Fruit fly (Drosophila melanogaster): ENCODE data around the gene Cox17.

Cox17 gene

dm6 chrX:15084580-15085138 lies at the start of gene Cox17:
Gene Cox17 (minus strand): TSS chrX:15084699.
- TF ChIP-seq Myc (optimal IDR thresholded peaks at IDR 0.05) (no peak), Sin3A (optimal IDR thresholded peaks at IDR 0.05) (no peak), insv (optimal IDR thresholded peaks at IDR 0.05) (no peak), psq (optimal IDR thresholded peaks at IDR 0.05) (no peak), h (optimal IDR thresholded peaks at IDR 0.05) (no peak), ttk (optimal IDR thresholded peaks at IDR 0.05) (no peak)

DNA sequence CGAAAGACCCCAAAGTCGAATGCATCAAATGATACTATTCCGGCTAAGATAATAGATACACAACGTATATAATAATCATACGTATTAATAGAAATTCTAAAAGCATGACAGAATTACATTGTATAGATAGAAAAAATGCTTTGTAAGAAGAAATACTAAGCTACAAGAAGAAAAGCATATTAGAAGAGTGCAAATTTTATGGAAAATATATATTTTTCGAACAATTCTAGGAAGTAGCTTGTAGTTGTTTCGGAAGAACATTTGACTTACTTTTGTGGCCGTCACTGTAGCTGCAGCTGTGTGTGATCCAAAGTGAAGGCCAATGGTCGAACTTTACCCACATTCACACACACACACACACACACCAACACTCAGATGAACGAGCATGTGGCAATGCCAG lies 47.6 kb upstream of the Cox17 start:
- TF ChIP-seq h (optimal IDR thresholded peaks at IDR 0.05) (no peak), insv (optimal IDR thresholded peaks at IDR 0.05) (no peak), Myc (optimal IDR thresholded peaks at IDR 0.05) (no peak), ttk (optimal IDR thresholded peaks at IDR 0.05) (no peak), Sin3A (optimal IDR thresholded peaks at IDR 0.05) (no peak), psq (optimal IDR thresholded peaks at IDR 0.05) (no peak)

dm6 chrX:15127880-15128644 lies 43.6 kb upstream of the Cox17 start:
- TF ChIP-seq Myc (optimal IDR thresholded peaks at IDR 0.05) = no peak
- no peak for TF ChIP-seq psq (optimal IDR thresholded peaks at IDR 0.05)
- TF ChIP-seq Sin3A (optimal IDR thresholded peaks at IDR 0.05) = no peak
- TF ChIP-seq h (optimal IDR thresholded peaks at IDR 0.05) = no peak
- TF ChIP-seq insv (optimal IDR thresholded peaks at IDR 0.05) = no peak
- no peak for TF ChIP-seq ttk (optimal IDR thresholded peaks at IDR 0.05)

DNA sequence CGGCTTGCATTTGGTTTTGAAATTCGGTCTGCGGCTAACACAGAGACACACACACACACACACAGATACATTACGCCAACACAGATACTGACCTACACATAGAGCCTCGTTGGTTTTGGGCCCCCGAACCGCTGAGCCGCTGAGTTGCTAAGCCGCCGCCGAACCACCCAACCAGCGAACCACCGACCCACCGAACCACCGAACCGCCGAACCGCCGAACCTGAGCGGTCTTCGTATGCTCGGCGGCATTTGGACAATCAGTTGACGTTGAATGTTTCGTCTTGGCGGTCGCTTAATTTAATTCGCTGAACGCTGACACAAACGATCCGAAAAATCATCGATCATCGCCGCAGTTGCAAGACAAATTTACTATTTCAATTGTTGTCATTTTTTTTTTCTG lies 41.0 kb upstream of the Cox17 start, which contains the start of gene drd:
drd (plus strand) TSS at position 258 of the 400 bp plus-strand sequence.
- TF ChIP-seq psq (optimal IDR thresholded peaks at IDR 0.05) (no peak), Sin3A (optimal IDR thresholded peaks at IDR 0.05) (no peak), h (optimal IDR thresholded peaks at IDR 0.05) (no peak), Myc (optimal IDR thresholded peaks at IDR 0.05) (no peak), ttk (optimal IDR thresholded peaks at IDR 0.05) (no peak), insv (optimal IDR thresholded peaks at IDR 0.05) (no peak)

DNA sequence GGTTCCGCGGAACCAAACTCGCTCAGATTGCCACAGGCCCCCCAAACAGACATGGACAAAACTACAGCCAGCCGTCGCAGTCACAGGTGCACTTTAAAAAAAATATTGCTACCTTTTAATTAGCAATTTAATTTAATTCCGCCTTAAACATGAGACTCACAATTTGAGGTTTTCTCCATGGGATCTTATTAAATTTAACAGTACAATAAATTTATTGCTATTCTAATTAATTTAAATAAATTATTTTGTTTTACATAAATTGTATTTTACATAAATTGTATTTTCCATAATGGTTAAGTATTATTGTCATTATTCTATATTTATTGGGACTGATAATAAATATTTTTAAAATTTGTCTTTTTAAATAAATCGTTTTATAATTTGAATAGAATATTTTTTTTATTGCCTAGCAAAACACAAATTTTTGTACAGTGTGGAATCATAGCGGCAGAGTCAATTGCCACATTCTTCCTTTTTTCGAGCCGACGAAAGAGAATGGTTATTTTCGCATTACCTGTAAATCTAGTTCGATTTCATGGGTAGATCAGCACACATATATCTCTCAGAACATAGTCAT lies 39.0 kb upstream of the Cox17 start:
- TF ChIP-seq Myc (optimal IDR thresholded peaks at IDR 0.05) (no peak), h (optimal IDR thresholded peaks at IDR 0.05) (no peak), ttk (optimal IDR thresholded peaks at IDR 0.05) (no peak), insv (optimal IDR thresholded peaks at IDR 0.05) (no peak), psq (optimal IDR thresholded peaks at IDR 0.05) (no peak), Sin3A (optimal IDR thresholded peaks at IDR 0.05) (no peak)

- no peak for TF ChIP-seq ttk (optimal IDR thresholded peaks at IDR 0.05)
- no peak for TF ChIP-seq h (optimal IDR thresholded peaks at IDR 0.05)
- TF ChIP-seq Sin3A (optimal IDR thresholded peaks at IDR 0.05) = no peak
- TF ChIP-seq psq (optimal IDR thresholded peaks at IDR 0.05) = no peak
- TF ChIP-seq insv (optimal IDR thresholded peaks at IDR 0.05) = no peak
- no peak for TF ChIP-seq Myc (optimal IDR thresholded peaks at IDR 0.05)
Measured at dm6 chrX:15121714-15122113, 37.2 kb upstream of the Cox17 start.

DNA sequence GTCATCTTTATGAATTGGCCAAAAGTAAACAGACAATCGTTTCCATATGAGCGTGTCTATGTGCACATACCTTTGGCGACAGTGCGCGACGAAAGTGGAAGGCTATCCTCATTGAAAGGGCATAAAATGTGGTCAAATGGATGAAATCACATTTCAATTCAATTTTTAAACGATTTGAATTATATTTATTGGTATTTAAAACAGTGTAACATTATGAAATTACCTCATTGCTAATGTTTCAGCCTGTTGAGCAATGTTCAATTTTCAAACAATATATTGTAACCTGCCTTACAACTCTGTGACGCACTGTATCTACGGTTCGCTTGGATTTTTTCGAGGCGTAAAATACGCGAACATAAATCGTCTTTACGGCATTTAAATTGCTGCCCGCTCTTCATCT lies 35.6 kb upstream of the Cox17 start:
- TF ChIP-seq ttk (optimal IDR thresholded peaks at IDR 0.05) (no peak), Sin3A (optimal IDR thresholded peaks at IDR 0.05) (no peak), h (optimal IDR thresholded peaks at IDR 0.05) (no peak), Myc (optimal IDR thresholded peaks at IDR 0.05) (no peak), psq (optimal IDR thresholded peaks at IDR 0.05) (no peak), insv (optimal IDR thresholded peaks at IDR 0.05) (no peak)

DNA sequence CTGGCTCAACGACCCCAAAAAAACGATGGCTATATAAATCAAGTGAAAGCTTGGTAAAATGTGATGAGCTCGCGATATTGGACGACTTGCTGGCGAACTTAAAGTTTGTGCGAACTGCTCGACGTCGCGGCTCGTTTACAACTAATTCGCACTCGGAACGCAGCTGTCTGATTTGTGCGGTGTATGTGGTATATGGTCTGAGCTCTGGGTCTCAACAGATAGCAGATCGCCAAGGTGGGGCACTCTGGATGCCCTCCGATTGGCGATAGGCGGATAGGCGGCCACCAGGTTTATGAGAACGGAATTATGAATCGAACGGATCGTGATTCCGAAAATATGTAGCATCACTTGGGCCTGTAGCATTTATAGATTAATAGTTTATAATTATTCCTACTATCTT lies 31.9 kb upstream of the Cox17 start, which contains the start of gene Cyp4s3:
Cyp4s3 (minus strand) TSS at position 146 of the 400 bp plus-strand sequence.
- TF ChIP-seq h (optimal IDR thresholded peaks at IDR 0.05) (no peak), psq (optimal IDR thresholded peaks at IDR 0.05) (no peak), Sin3A (optimal IDR thresholded peaks at IDR 0.05) (no peak), Myc (optimal IDR thresholded peaks at IDR 0.05) (no peak), ttk (optimal IDR thresholded peaks at IDR 0.05) (no peak), insv (optimal IDR thresholded peaks at IDR 0.05) (no peak)

DNA sequence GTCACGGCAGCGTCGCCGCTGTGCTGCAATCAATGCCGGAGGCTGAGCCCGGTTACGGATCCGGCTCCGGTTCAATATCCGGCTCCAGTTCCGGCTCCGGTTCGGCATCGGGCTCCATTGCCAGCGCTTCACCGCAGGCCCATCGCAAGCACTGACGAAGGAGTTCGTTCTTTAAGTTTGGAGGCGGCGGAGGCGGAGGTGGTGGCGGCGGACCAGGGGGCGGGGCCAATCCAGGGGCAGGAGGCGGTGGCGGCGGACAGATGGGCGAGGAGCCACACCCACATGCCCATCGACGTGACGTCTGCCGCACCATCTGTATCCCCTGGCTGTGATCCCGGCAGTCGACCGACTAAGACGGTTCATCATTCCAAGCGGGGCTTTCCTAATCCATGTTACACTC lies 27.4 kb upstream of the Cox17 start:
- no peak for TF ChIP-seq ttk (optimal IDR thresholded peaks at IDR 0.05)
- TF ChIP-seq psq (optimal IDR thresholded peaks at IDR 0.05) = no peak
- TF ChIP-seq insv (optimal IDR thresholded peaks at IDR 0.05) = no peak
- TF ChIP-seq Sin3A (optimal IDR thresholded peaks at IDR 0.05) = no peak
- no peak for TF ChIP-seq h (optimal IDR thresholded peaks at IDR 0.05)
- no peak for TF ChIP-seq Myc (optimal IDR thresholded peaks at IDR 0.05)

DNA sequence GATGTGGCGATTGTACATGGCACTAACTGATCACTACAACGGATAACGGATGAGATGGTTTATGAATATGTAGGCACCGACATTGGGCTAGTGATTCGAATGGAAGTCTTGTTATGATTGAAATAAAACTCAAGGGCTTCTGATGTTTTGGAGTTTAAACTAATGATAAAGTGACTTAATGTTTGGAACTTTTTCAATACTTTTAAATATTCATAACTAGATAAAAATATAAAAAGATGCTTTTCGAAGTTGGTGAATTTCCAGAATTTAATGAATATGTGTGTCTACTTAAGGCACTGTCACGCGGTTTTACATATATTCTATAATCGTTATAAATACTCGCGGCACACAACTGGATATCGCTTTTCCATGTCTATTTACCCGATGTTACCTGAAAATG lies 11.4 kb upstream of the Cox17 start, which contains the start of gene CG9072:
CG9072 (minus strand) TSS at position 101 of the 400 bp plus-strand sequence.
- TF ChIP-seq Myc (optimal IDR thresholded peaks at IDR 0.05) (no peak), ttk (optimal IDR thresholded peaks at IDR 0.05) (no peak), insv (optimal IDR thresholded peaks at IDR 0.05) (no peak), h (optimal IDR thresholded peaks at IDR 0.05) (no peak), Sin3A (optimal IDR thresholded peaks at IDR 0.05) (no peak), psq (optimal IDR thresholded peaks at IDR 0.05) (no peak)

- TF ChIP-seq psq (optimal IDR thresholded peaks at IDR 0.05) (no peak), ttk (optimal IDR thresholded peaks at IDR 0.05) (no peak), Sin3A (optimal IDR thresholded peaks at IDR 0.05) (no peak), Myc (optimal IDR thresholded peaks at IDR 0.05) (no peak), insv (optimal IDR thresholded peaks at IDR 0.05) (no peak)
Measured at dm6 chrX:15091159-15091558, 6.7 kb upstream of the Cox17 start.

- TF ChIP-seq ttk (optimal IDR thresholded peaks at IDR 0.05) (no peak), Sin3A (optimal IDR thresholded peaks at IDR 0.05) (no peak), h (optimal IDR thresholded peaks at IDR 0.05) (no peak), insv (optimal IDR thresholded peaks at IDR 0.05) (no peak), psq (optimal IDR thresholded peaks at IDR 0.05) (no peak), Myc (optimal IDR thresholded peaks at IDR 0.05) (no peak)
Measured at dm6 chrX:15090371-15090770, 5.9 kb upstream of the Cox17 start.
